Worm (Caenorhabditis elegans): Measurements from ENCODE around the gene set-21.

Gene set-21

DNA sequence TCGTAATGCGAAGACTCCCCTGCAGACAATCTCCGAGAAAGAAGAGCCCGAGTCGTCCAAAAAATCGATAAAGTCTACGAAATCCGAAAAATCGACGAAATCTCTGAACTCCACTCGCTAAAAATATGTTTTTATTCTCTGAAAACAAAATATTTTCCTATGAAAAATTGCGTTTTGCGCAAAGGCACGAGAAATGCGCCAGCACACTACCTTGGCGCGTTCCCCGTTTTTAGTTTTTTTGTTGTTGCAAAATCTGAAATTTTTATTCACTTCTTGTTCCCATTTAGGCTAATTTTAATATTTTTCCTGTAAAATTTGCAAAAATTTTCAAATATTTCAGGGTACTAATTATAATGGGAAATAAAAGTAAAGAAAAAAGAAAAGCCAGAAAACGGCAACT lies 30.1 kb upstream of the set-21 start, which contains the start of gene F55F10.1:
F55F10.1 (plus strand) TSS at position 341 of the 400 bp plus-strand sequence.
- TF ChIP-seq pqm-1 (tag; optimal IDR thresholded peaks at IDR 0.05) (no peak), aly-2 (tag; optimal IDR thresholded peaks at IDR 0.05) (no peak), nhr-25 (tag; optimal IDR thresholded peaks at IDR 0.05) (peak; percentile 25), tbx-2 (tag; optimal IDR thresholded peaks at IDR 0.05) (no peak), fkh-10 (GFP tag; optimal IDR thresholded peaks at IDR 0.05) (no peak), egl-5 (tag; optimal IDR thresholded peaks at IDR 0.05) (peak; percentile 47), nfya-1 (tag; optimal IDR thresholded peaks at IDR 0.05; ENCODE audit: insufficient read depth) (no peak), nhr-77 (tag; optimal IDR thresholded peaks at IDR 0.05) (no peak), ZK546.5 (tag; optimal IDR thresholded peaks at IDR 0.05) (no peak), ceh-16 (tag; optimal IDR thresholded peaks at IDR 0.05) (no peak), skn-1 (tag; optimal IDR thresholded peaks at IDR 0.05) (no peak), lin-15B (tag; optimal IDR thresholded peaks at IDR 0.05) (peak; percentile 71), nhr-12 (tag; optimal IDR thresholded peaks at IDR 0.05) (no peak), elt-1 (tag; optimal IDR thresholded peaks at IDR 0.05) (no peak), daf-12 (tag; optimal IDR thresholded peaks at IDR 0.05) (no peak), eor-1 (tag; optimal IDR thresholded peaks at IDR 0.05) (no peak), pha-4 (tag; optimal IDR thresholded peaks at IDR 0.05) (no peak), nhr-67 (tag; optimal IDR thresholded peaks at IDR 0.05) (no peak), R02D3.7 (tag; optimal IDR thresholded peaks at IDR 0.05) (peak; percentile 10), hmg-11 (tag; optimal IDR thresholded peaks at IDR 0.05) (peak; percentile 63), ceh-82 (tag; optimal IDR thresholded peaks at IDR 0.05) (no peak), mml-1 (tag; optimal IDR thresholded peaks at IDR 0.05) (no peak), nhr-23 (tag; optimal IDR thresholded peaks at IDR 0.05) (peak; percentile 68), nhr-11 (tag; optimal IDR thresholded peaks at IDR 0.05) (no peak)

DNA sequence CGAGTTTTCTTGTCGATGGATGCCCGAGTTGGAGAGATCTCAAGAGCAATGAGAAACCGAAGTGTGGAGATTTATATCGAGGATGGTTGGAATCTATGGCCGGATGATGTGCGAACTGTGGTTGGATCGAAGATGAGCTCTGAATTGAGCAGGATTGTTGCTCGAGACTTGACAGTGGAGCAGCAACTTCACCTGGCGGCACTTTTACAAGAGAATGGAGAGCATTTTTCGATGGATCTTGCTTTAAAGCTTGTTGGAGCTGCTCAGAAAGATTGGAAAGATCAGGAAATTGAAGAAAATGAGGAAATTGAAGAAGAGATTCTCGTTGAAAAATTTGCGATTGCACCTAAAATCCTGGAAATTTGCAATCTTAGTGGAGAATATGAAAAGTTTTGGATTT lies 21.5 kb upstream of the set-21 start:
- TF ChIP-seq elt-3 (tag; optimal IDR thresholded peaks at IDR 0.05) (no peak), ama-1 (optimal IDR thresholded peaks at IDR 0.05) (no peak)

- TF ChIP-seq ceh-28 (tag; optimal IDR thresholded peaks at IDR 0.05) (peak; percentile 24), egl-5 (tag; optimal IDR thresholded peaks at IDR 0.05) (no peak), hmg-11 (tag; optimal IDR thresholded peaks at IDR 0.05) (no peak), jun-1 (tag; optimal IDR thresholded peaks at IDR 0.05) (no peak), nhr-28 (tag; optimal IDR thresholded peaks at IDR 0.05) (no peak), nhr-237 (tag; optimal IDR thresholded peaks at IDR 0.05) (no peak), elt-2 (tag; optimal IDR thresholded peaks at IDR 0.05) (peak; percentile 70), lin-39 (tag; optimal IDR thresholded peaks at IDR 0.05) (no peak), fos-1 (tag; optimal IDR thresholded peaks at IDR 0.05) (no peak)
These were observed 4.3 kb upstream of the set-21 start, which contains the start of gene tald-1 for ce11 chrIV:4386351-4386750. TSS of gene tald-1 (plus strand) at chrIV:4386651.

- peak; percentile 4 for TF ChIP-seq elt-2 (tag; optimal IDR thresholded peaks at IDR 0.05)
These were observed 1.8 kb upstream of the set-21 start for ce11 chrIV:4388854-4389253.

DNA sequence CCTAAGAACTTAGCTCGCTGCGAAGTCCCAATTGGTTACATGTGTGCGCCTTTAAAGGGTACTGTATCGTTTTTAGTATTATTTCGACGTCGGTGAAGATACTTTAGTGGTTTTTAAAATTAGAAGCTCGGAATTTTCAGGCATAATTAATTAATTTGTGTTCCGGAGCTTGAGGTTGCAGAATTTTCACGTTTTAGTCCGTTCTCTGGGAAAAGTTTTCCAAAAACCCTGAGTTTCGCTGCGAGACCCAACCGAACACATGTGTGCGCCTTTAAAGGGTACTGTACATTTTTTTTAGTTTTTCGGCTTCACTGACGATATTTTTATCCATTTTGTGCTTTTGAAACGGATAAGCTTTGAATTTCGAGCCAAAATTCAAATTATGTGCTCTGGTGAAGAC lies 2.8 kb downstream of the set-21 start:
- TF ChIP-seq egl-27 (tag; optimal IDR thresholded peaks at IDR 0.05) (no peak), daf-12 (tag; optimal IDR thresholded peaks at IDR 0.05) (no peak), ztf-4 (tag; optimal IDR thresholded peaks at IDR 0.05) (no peak), snpc-4 (tag; optimal IDR thresholded peaks at IDR 0.05) (no peak), fkh-2 (tag; optimal IDR thresholded peaks at IDR 0.05) (no peak), pqm-1 (tag; optimal IDR thresholded peaks at IDR 0.05) (no peak)

All from whole organism, L3 larva.